Fruit fly (Drosophila melanogaster) whole organism, prepupa: ENCODE measurements around the gene CG31637.
A peak's percentile ranks its signal among the peaks of the same experiment; 100 is the strongest.

Source experiments
- Blimp-1 ChIP-seq: fragments of 200-800 bp; sonication (Bioruptor generic); optimal IDR thresholded peaks from 3 replicates; lab custom pipeline; 2017; ENCODE audit warnings: missing biosample characterization, missing genetic modification characterization, mild to moderate bottlenecking, moderate library complexity, missing genetic modification reagents
- CG11294 ChIP-seq: fragments of 200-800 bp; sonication (Bioruptor generic); IDR thresholded peaks from 2 replicates; pipeline ENCODE4 v1.3.6; 2022; ENCODE audit warnings: missing biosample characterization, missing genetic modification characterization
- CG11762 ChIP-seq: fragments of 200-800 bp; sonication (Bioruptor generic); optimal IDR thresholded peaks from 3 replicates; lab custom pipeline; 2016; ENCODE audit warnings: missing biosample characterization, missing genetic modification characterization; ENCODE audit not compliant: insufficient read depth
- CG11902 ChIP-seq: fragments of 200-800 bp; sonication (Bioruptor generic); optimal IDR thresholded peaks from 3 replicates; lab custom pipeline; 2016; ENCODE audit warnings: missing biosample characterization, missing genetic modification characterization
- CG15336 ChIP-seq: fragments of 200-800 bp; sonication (Bioruptor generic); IDR thresholded peaks from 2 replicates; pipeline ENCODE4 v1.3.6; 2022; ENCODE audit warnings: missing biosample characterization, missing genetic modification characterization
- CG1621 ChIP-seq: fragments of 200-800 bp; sonication (Bioruptor generic); optimal IDR thresholded peaks from 3 replicates; lab custom pipeline; 2018; ENCODE audit warnings: missing biosample characterization, mild to moderate bottlenecking, missing genetic modification characterization
- CG16779 ChIP-seq: fragments of 200-800 bp; sonication (Bioruptor generic); optimal IDR thresholded peaks from 3 replicates; lab custom pipeline; 2017; ENCODE audit warnings: missing biosample characterization, mild to moderate bottlenecking, missing genetic modification characterization
- CG3032 ChIP-seq: fragments of 200-800 bp; optimal IDR thresholded peaks from 2 replicates; lab custom pipeline; 2019; ENCODE audit warnings: missing biosample characterization, mild to moderate bottlenecking, missing genetic modification characterization, moderate library complexity
- CG31627 ChIP-seq: fragments of 200-800 bp; sonication (Bioruptor generic); optimal IDR thresholded peaks from 3 replicates; lab custom pipeline; 2016; ENCODE audit warnings: missing biosample characterization, missing genetic modification characterization
- CG34406 ChIP-seq: fragments of 200-800 bp; sonication (Bioruptor generic); optimal IDR thresholded peaks from 3 replicates; lab custom pipeline; 2016; ENCODE audit warnings: missing biosample characterization, missing genetic modification characterization
- CG3919 ChIP-seq: fragments of 200-800 bp; sonication (Bioruptor generic); optimal IDR thresholded peaks from 3 replicates; lab custom pipeline; 2016; ENCODE audit warnings: missing biosample characterization, missing genetic modification characterization
- CG4318 ChIP-seq: fragments of 200-800 bp; sonication (Bioruptor generic); optimal IDR thresholded peaks from 3 replicates; lab custom pipeline; 2017; ENCODE audit warnings: missing biosample characterization, mild to moderate bottlenecking, missing genetic modification characterization
- CG6276 ChIP-seq: fragments of 200-800 bp; sonication (Bioruptor generic); optimal IDR thresholded peaks from 2 replicates; lab custom pipeline; 2017; ENCODE audit warnings: missing biosample characterization, mild to moderate bottlenecking, missing genetic modification characterization
- CG6792 ChIP-seq: fragments of 200-800 bp; sonication (Bioruptor generic); optimal IDR thresholded peaks from 3 replicates; lab custom pipeline; 2016; ENCODE audit warnings: missing biosample characterization, missing genetic modification characterization
- CG6808 ChIP-seq: fragments of 200-800 bp; sonication (Bioruptor generic); optimal IDR thresholded peaks from 3 replicates; lab custom pipeline; 2017; ENCODE audit warnings: missing biosample characterization, missing genetic modification characterization, mild to moderate bottlenecking, moderate library complexity, missing genetic modification reagents
- CG7368 ChIP-seq: fragments of 200-800 bp; sonication (Bioruptor generic); optimal IDR thresholded peaks from 3 replicates; lab custom pipeline; 2016; ENCODE audit warnings: missing biosample characterization, missing genetic modification characterization
- CG8119 ChIP-seq: fragments of 200-800 bp; sonication (Bioruptor generic); IDR thresholded peaks from 3 replicates; pipeline ENCODE4 v1.3.6; 2022; ENCODE audit warnings: missing biosample characterization, missing genetic modification characterization
- CG8319 ChIP-seq: fragments of 200-800 bp; sonication (Bioruptor generic); optimal IDR thresholded peaks from 3 replicates; lab custom pipeline; 2016; ENCODE audit warnings: missing biosample characterization, missing genetic modification characterization
- CG8632 ChIP-seq: fragments of 200-800 bp; sonication (Bioruptor generic); optimal IDR thresholded peaks from 3 replicates; lab custom pipeline; 2016; ENCODE audit warnings: missing biosample characterization, missing genetic modification characterization
- Eip75B ChIP-seq: fragments of 200-800 bp; sonication (Bioruptor generic); optimal IDR thresholded peaks from 3 replicates; lab custom pipeline; 2016; ENCODE audit warnings: missing biosample characterization, missing genetic modification characterization
- Eip93F ChIP-seq: fragments of 200-800 bp; sonication (Bioruptor generic); optimal IDR thresholded peaks from 2 replicates; lab custom pipeline; 2016; ENCODE audit warnings: missing biosample characterization, mild to moderate bottlenecking, missing genetic modification characterization
- Ets21C ChIP-seq: fragments of 200-800 bp; sonication (Bioruptor generic); optimal IDR thresholded peaks from 3 replicates; lab custom pipeline; 2016; ENCODE audit warnings: missing biosample characterization, missing genetic modification characterization
- Ets96B ChIP-seq: fragments of 200-800 bp; optimal IDR thresholded peaks from 2 replicates; lab custom pipeline; 2019; ENCODE audit warnings: missing biosample characterization, mild to moderate bottlenecking, missing genetic modification characterization, moderate library complexity
- Gug ChIP-seq: fragments of 200-800 bp; sonication (Bioruptor generic); IDR thresholded peaks from 2 replicates; pipeline ENCODE4 v1.3.6; 2022; ENCODE audit warnings: missing biosample characterization, missing genetic modification characterization
- Hr38 ChIP-seq: sonication (Bioruptor generic); optimal IDR thresholded peaks from 2 replicates; lab custom pipeline; 2016; ENCODE audit warnings: missing biosample characterization, missing genetic modification characterization
- Hr39 ChIP-seq: fragments of 200-800 bp; sonication (Bioruptor generic); optimal IDR thresholded peaks from 2 replicates; lab custom pipeline; 2016; ENCODE audit warnings: missing biosample characterization, missing genetic modification characterization
- Hr4 ChIP-seq: fragments of 200-800 bp; sonication (Bioruptor generic); optimal IDR thresholded peaks from 3 replicates; lab custom pipeline; 2016; ENCODE audit warnings: missing biosample characterization, missing genetic modification characterization
- Lpt ChIP-seq: fragments of 200-800 bp; sonication (Bioruptor generic); optimal IDR thresholded peaks from 3 replicates; lab custom pipeline; 2016; ENCODE audit warnings: missing biosample characterization, missing genetic modification characterization
- Smox ChIP-seq: fragments of 200-800 bp; sonication (Bioruptor generic); optimal IDR thresholded peaks from 3 replicates; lab custom pipeline; 2016; ENCODE audit warnings: missing biosample characterization, missing genetic modification characterization
- Sox102F ChIP-seq: fragments of 200-800 bp; sonication (Bioruptor generic); optimal IDR thresholded peaks from 2 replicates; lab custom pipeline; 2016; ENCODE audit warnings: missing biosample characterization, mild to moderate bottlenecking, missing genetic modification characterization
- Sox14 ChIP-seq: fragments of 200-800 bp; sonication (Bioruptor generic); optimal IDR thresholded peaks from 3 replicates; lab custom pipeline; 2016; ENCODE audit warnings: missing biosample characterization, missing genetic modification characterization
- Sox15 ChIP-seq: fragments of 200-800 bp; sonication (Bioruptor generic); optimal IDR thresholded peaks from 3 replicates; lab custom pipeline; 2016; ENCODE audit warnings: missing biosample characterization, missing genetic modification characterization
- achi ChIP-seq: fragments of 200-800 bp; sonication (Bioruptor generic); optimal IDR thresholded peaks from 3 replicates; lab custom pipeline; 2016; ENCODE audit warnings: missing biosample characterization, missing genetic modification characterization
- acj6 ChIP-seq: fragments of 200-800 bp; sonication (Bioruptor generic); optimal IDR thresholded peaks from 3 replicates; lab custom pipeline; 2016; ENCODE audit warnings: missing biosample characterization, missing genetic modification characterization
- dac ChIP-seq: fragments of 200-800 bp; sonication (Bioruptor generic); optimal IDR thresholded peaks from 2 replicates; lab custom pipeline; 2017; ENCODE audit warnings: missing biosample characterization, mild to moderate bottlenecking, missing genetic modification characterization
- dsx ChIP-seq: fragments of 200-800 bp; optimal IDR thresholded peaks from 3 replicates; lab custom pipeline; 2019; ENCODE audit warnings: missing biosample characterization, mild to moderate bottlenecking, missing genetic modification characterization, moderate library complexity; ENCODE audit not compliant: poor library complexity, severe bottlenecking
- eg ChIP-seq: fragments of 200-800 bp; sonication (Bioruptor generic); IDR thresholded peaks from 3 replicates; pipeline ENCODE4 v1.3.6; 2022; ENCODE audit warnings: missing biosample characterization, missing genetic modification characterization
- esn ChIP-seq: fragments of 200-800 bp; sonication (Bioruptor generic); optimal IDR thresholded peaks from 2 replicates; lab custom pipeline; 2016; ENCODE audit warnings: missing biosample characterization, mild to moderate bottlenecking, missing genetic modification characterization, moderate library complexity
- fd59A ChIP-seq: fragments of 200-800 bp; sonication (Bioruptor generic); optimal IDR thresholded peaks from 2 replicates; lab custom pipeline; 2017; ENCODE audit warnings: missing biosample characterization, mild to moderate bottlenecking, missing genetic modification characterization, missing genetic modification reagents
- fd85E ChIP-seq: fragments of 200-800 bp; sonication (Bioruptor generic); optimal IDR thresholded peaks from 3 replicates; lab custom pipeline; 2016; ENCODE audit warnings: missing biosample characterization, missing genetic modification characterization
- fkh ChIP-seq: fragments of 200-800 bp; sonication (Bioruptor generic); optimal IDR thresholded peaks from 3 replicates; lab custom pipeline; 2017; ENCODE audit warnings: missing biosample characterization, mild to moderate bottlenecking, missing genetic modification characterization, moderate library complexity
- net ChIP-seq: fragments of 200-800 bp; sonication (Bioruptor generic); optimal IDR thresholded peaks from 3 replicates; lab custom pipeline; 2016; ENCODE audit warnings: missing biosample characterization, missing genetic modification characterization
- pdm3 ChIP-seq: fragments of 200-800 bp; sonication (Bioruptor generic); optimal IDR thresholded peaks from 3 replicates; lab custom pipeline; 2016; ENCODE audit warnings: missing biosample characterization, missing genetic modification characterization
- salr ChIP-seq, 2 experiments: fragments of 200-800 bp; sonication (Bioruptor generic); optimal IDR thresholded peaks; 3 replicates each; lab custom pipeline; 2016 to 2018; ENCODE audit warnings: missing biosample characterization in 2 of 2, missing genetic modification characterization in 2 of 2, mild to moderate bottlenecking in 1 of 2
- spab ChIP-seq: fragments of 200-800 bp; sonication (Bioruptor generic); optimal IDR thresholded peaks from 2 replicates; lab custom pipeline; 2017; ENCODE audit warnings: missing biosample characterization, mild to moderate bottlenecking, missing genetic modification characterization, missing genetic modification reagents

CG31637 gene

DNA sequence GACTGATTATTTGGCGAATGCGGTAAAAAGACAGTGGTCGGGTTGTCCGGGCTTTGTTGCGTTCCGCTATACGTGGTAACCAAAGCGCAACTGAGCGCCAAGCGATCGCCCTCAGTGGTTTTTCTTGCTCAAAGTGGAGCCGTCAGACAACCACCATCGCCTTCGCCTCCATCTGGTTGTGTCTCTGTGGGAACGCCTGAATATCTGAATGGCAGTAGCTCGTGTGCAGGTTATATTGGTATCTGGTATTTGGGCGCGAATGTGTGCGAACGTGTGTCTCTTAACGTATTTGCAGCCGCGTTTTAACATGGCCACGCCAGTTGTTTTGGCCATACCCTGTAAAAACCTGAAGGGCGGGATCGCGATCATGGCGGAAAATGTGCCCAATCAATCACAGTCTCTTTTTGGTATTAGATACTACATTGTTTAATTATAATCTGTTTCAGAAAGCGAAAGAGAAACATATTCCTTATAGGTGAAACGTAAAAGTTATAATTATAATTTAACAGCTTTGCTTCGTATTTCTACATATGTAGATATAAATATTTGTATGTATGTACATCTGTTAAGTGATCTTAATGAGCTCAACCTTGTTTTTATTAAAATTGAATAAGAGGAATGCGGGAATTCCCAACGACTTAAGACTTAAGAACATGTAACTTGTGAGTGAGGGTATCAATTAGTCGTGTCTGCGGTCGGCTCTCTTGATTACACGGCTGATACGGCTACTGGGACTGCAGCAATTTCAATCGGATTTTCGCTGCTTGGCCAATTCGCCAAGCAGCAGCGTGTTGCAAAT is 26.3 kb upstream of the CG31637 start (continued):
- TF ChIP-seq CG15336 (GFP tag; lab: Robert Waterston, UW), result no peak; the same call in 1 of the 2 replicates
- TF ChIP-seq CG34406 (GFP tag; lab: Kevin White, UChicago), result peak; percentile 59
- TF ChIP-seq Sox15 (GFP tag; lab: Kevin White, UChicago), result peak; percentile 51
- peak; percentile 47 for TF ChIP-seq CG3919 (GFP tag; lab: Kevin White, UChicago)
- peak; percentile 63 for TF ChIP-seq Sox102F
- TF ChIP-seq dsx (GFP tag; lab: Kevin White, UChicago), result peak; percentile 21
- TF ChIP-seq eg (GFP tag; lab: Robert Waterston, UW), result peak; percentile 48; the same call in 2 of the 3 replicates
- no peak for TF ChIP-seq CG7368
- peak; percentile 10 for TF ChIP-seq fkh (GFP tag; lab: Kevin White, UChicago)
- peak; percentile 28 for TF ChIP-seq CG8319 (GFP tag; lab: Kevin White, UChicago)
- TF ChIP-seq CG3032 (tag; lab: Kevin White, UChicago), result peak; percentile 71
- peak in 1 of 2 experiments; percentile 71 for TF ChIP-seq salr (GFP tag; optimal IDR thresholded peaks at IDR 0.05; lab: Kevin White, UChicago)
- TF ChIP-seq CG8119, result peak; percentile 64; the same call in 2 of the 3 replicates
- TF ChIP-seq CG6808, result peak; percentile 67
- TF ChIP-seq CG11294 (GFP tag; lab: Robert Waterston, UW), result 0 out of 2 replicates have a peak, but pooled peaks have one; percentile 7
- no peak for TF ChIP-seq Blimp-1 (GFP tag; lab: Kevin White, UChicago)
- TF ChIP-seq pdm3 (GFP tag; lab: Kevin White, UChicago), result peak; percentile 60
- TF ChIP-seq CG31627 (GFP tag; lab: Kevin White, UChicago), result peak; percentile 48
- TF ChIP-seq CG1621 (tag; lab: Kevin White, UChicago), result peak; percentile 40
- TF ChIP-seq Hr4, result peak; percentile 62
- TF ChIP-seq Sox14 (GFP tag; lab: Kevin White, UChicago), result peak; percentile 38
- TF ChIP-seq esn (GFP tag; lab: Kevin White, UChicago), result peak; percentile 62
- peak; percentile 46 for TF ChIP-seq Eip75B
- peak; percentile 47 for TF ChIP-seq Hr39 (GFP tag; lab: Kevin White, UChicago)
- no peak for TF ChIP-seq Eip93F (GFP tag; lab: Kevin White, UChicago)
- peak; percentile 10 for TF ChIP-seq CG11762 (GFP tag; lab: Kevin White, UChicago)
- peak; percentile 57 for TF ChIP-seq acj6 (GFP tag; lab: Kevin White, UChicago)
- no peak for TF ChIP-seq Lpt (GFP tag; lab: Kevin White, UChicago)
- peak; percentile 73 for TF ChIP-seq CG6276 (GFP tag; lab: Kevin White, UChicago)

DNA sequence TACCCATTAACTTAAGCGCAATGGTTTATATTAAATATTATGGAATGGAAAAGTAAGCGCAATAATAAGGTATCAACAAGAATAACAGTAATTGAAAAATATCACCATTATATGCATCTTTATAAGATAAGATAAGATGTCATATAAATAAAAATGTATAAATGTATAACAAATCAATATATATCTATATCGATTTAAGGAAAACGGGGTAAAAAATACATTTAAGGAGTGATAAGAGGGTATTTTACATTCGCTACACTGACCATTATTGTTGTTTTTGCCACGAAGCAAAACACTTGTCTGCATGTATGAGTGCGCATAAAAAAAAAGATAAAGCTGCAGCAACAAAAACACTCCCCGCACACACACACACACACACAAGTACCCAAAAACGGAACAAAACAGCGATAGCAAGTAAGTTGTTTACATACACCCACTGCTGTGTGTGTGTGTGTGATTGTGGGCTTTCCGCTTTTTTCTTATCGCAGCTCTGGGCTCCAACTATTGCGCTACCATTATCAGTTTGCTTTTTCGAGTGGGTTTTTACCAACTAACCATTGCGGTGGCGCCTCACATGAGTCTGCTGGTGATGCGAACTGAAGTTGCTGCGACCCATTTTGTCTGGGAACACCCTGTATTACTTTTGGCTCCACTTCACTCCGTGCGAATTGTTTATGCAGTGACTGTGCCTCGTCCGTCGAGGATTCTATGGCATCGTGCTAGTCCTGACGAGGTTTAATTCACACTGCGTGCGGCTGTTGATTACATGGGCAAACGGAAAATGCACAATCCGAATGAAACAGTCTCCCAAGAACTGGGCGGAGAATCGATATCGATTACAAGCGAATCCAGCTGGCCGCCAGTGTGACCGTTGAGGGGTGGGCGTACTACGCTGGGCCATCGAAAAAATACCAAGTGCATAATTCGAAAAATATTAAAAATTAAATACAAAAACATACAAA is 25.1 kb upstream of the CG31637 start, which contains the start of gene mmy:
TSS of gene mmy (minus strand) at position 829 of the 962 bp plus-strand sequence.
- TF ChIP-seq CG6792 (GFP tag; lab: Kevin White, UChicago) (peak; percentile 47), Gug (GFP tag; lab: Robert Waterston, UW) (peak; percentile 43; the same call in 1 of the 2 replicates), CG15336 (GFP tag; lab: Robert Waterston, UW) (peak; percentile 81), CG4318 (peak; percentile 74), Lpt (GFP tag; lab: Kevin White, UChicago) (peak; percentile 47), CG6276 (GFP tag; lab: Kevin White, UChicago) (peak; percentile 81), fd59A (peak; percentile 69), Ets96B (tag; lab: Kevin White, UChicago) (peak; percentile 82), dac (GFP tag; lab: Kevin White, UChicago) (peak; percentile 55), CG8119 (peak; percentile 80), acj6 (GFP tag; lab: Kevin White, UChicago) (peak; percentile 67), CG16779 (tag; lab: Kevin White, UChicago) (peak; percentile 59), net (GFP tag; lab: Kevin White, UChicago) (peak; percentile 67), Smox (GFP tag; lab: Kevin White, UChicago) (peak; percentile 34), fd85E (GFP tag; lab: Kevin White, UChicago) (no peak), CG8632 (GFP tag; lab: Kevin White, UChicago) (peak; percentile 63), achi (GFP tag; lab: Kevin White, UChicago) (peak; percentile 69), Eip93F (GFP tag; lab: Kevin White, UChicago) (peak; percentile 33), spab (GFP tag; lab: Kevin White, UChicago) (peak; percentile 67), Ets21C (GFP tag; lab: Kevin White, UChicago) (no peak), CG11294 (GFP tag; lab: Robert Waterston, UW) (peak; percentile 31), CG11902 (GFP tag; lab: Kevin White, UChicago) (peak; percentile 33), Hr38 (GFP tag; lab: Kevin White, UChicago) (no peak), CG6808 (peak; percentile 72)
